Fruit fly (Drosophila melanogaster): ENCODE data around the gene kar.

- TF ChIP-seq psq (optimal IDR thresholded peaks at IDR 0.05) (no peak), CG8478 (optimal IDR thresholded peaks at IDR 0.05) (no peak), pan (optimal IDR thresholded peaks at IDR 0.05) (no peak), Dll (optimal IDR thresholded peaks at IDR 0.05) (no peak)
These were observed 10.3 kb downstream of the kar start, which contains the start of gene mbo for dm6 chr3R:12678850-12679249.
